Fruit fly (Drosophila melanogaster) whole organism, embryonic: ENCODE results near the gene CG8560.
A peak's percentile ranks its signal among the peaks of the same experiment; 100 is the strongest.

Experiments
- Abd-B ChIP-seq: fragments of 200-800 bp; sonication (Bioruptor generic); optimal IDR thresholded peaks from 2 replicates; lab custom pipeline; 2018; ENCODE audit warnings: missing biosample characterization, mild to moderate bottlenecking, missing genetic modification characterization, moderate library complexity
- CG12155 ChIP-seq: fragments of 200-800 bp; sonication (Bioruptor generic); optimal IDR thresholded peaks from 3 replicates; lab custom pipeline; 2016; ENCODE audit warnings: missing biosample characterization, missing genetic modification characterization
- CG1233 ChIP-seq: fragments of 200-800 bp; sonication (Bioruptor generic); optimal IDR thresholded peaks from 4 replicates; lab custom pipeline; 2018; ENCODE audit warnings: missing biosample characterization, mild to moderate bottlenecking, missing genetic modification characterization
- CG13287 ChIP-seq: fragments of 200-800 bp; sonication (Bioruptor generic); IDR thresholded peaks from 2 replicates; pipeline ENCODE4 v1.3.6; 2022; ENCODE audit warnings: missing biosample characterization, missing genetic modification characterization; ENCODE audit not compliant: partially characterized antibody
- CG13624 ChIP-seq: fragments of 200-800 bp; sonication (Bioruptor generic); optimal IDR thresholded peaks from 2 replicates; lab custom pipeline; 2016; ENCODE audit warnings: missing biosample characterization, missing genetic modification characterization
- CG13775 ChIP-seq: fragments of 200-800 bp; sonication (Bioruptor generic); optimal IDR thresholded peaks from 3 replicates; lab custom pipeline; 2017; ENCODE audit warnings: missing biosample characterization, mild to moderate bottlenecking, missing genetic modification characterization
- CG15269 ChIP-seq: fragments of 200-800 bp; sonication (Bioruptor generic); optimal IDR thresholded peaks from 2 replicates; lab custom pipeline; 2018; ENCODE audit warnings: missing biosample characterization, mild to moderate bottlenecking, missing genetic modification characterization, moderate library complexity
- CG17361 ChIP-seq: fragments of 200-800 bp; sonication (Bioruptor generic); IDR thresholded peaks from 3 replicates; pipeline ENCODE4 v1.3.6; 2022; ENCODE audit warnings: missing biosample characterization, missing genetic modification characterization
- CG18262 ChIP-seq: fragments of 200-800 bp; optimal IDR thresholded peaks from 3 replicates; lab custom pipeline; 2019; ENCODE audit warnings: missing biosample characterization, mild to moderate bottlenecking, missing genetic modification characterization, moderate library complexity
- CG2712 ChIP-seq: fragments of 200-800 bp; optimal IDR thresholded peaks from 3 replicates; lab custom pipeline; 2019; ENCODE audit warnings: missing biosample characterization, mild to moderate bottlenecking, missing genetic modification characterization, moderate library complexity
- CG31224 ChIP-seq: fragments of 200-800 bp; sonication (Bioruptor generic); IDR thresholded peaks from 2 replicates; pipeline ENCODE4 v1.3.6; 2022; ENCODE audit warnings: missing biosample characterization, missing genetic modification characterization
- CG31365 ChIP-seq: fragments of 200-800 bp; sonication (Bioruptor generic); optimal IDR thresholded peaks from 2 replicates; lab custom pipeline; 2018; ENCODE audit warnings: missing biosample characterization, mild to moderate bottlenecking, missing genetic modification characterization
- CG33557 ChIP-seq: fragments of 200-800 bp; sonication (Bioruptor generic); optimal IDR thresholded peaks from 2 replicates; lab custom pipeline; 2019; ENCODE audit warnings: missing biosample characterization, mild to moderate bottlenecking, missing genetic modification characterization, moderate library complexity
- CG4424 ChIP-seq: fragments of 200-800 bp; sonication (Bioruptor generic); optimal IDR thresholded peaks from 3 replicates; lab custom pipeline; 2016; ENCODE audit warnings: missing biosample characterization, missing genetic modification characterization
- CG6683 ChIP-seq: fragments of 200-800 bp; sonication (Bioruptor generic); optimal IDR thresholded peaks from 2 replicates; lab custom pipeline; 2017; ENCODE audit warnings: missing biosample characterization, mild to moderate bottlenecking, missing genetic modification characterization, missing genetic modification reagents
- CG9876 ChIP-seq: fragments of 200-800 bp; sonication (Bioruptor generic); optimal IDR thresholded peaks from 2 replicates; lab custom pipeline; 2016; ENCODE audit warnings: missing biosample characterization, missing genetic modification characterization
- Dek ChIP-seq: fragments of 200-800 bp; sonication (Bioruptor generic); optimal IDR thresholded peaks from 3 replicates; lab custom pipeline; 2019; ENCODE audit warnings: missing biosample characterization, mild to moderate bottlenecking, missing genetic modification characterization, moderate library complexity
- Dfd ChIP-seq, 2 experiments: fragments of >200 bp; optimal IDR thresholded peaks; 2 replicates each; lab custom pipeline; 2017; ENCODE audit warnings: missing biosample characterization in 2 of 2, missing genetic modification characterization in 2 of 2
- Doc3 ChIP-seq: fragments of 200-800 bp; sonication (Bioruptor generic); IDR thresholded peaks from 3 replicates; pipeline ENCODE4 v1.3.6; 2022; ENCODE audit warnings: missing biosample characterization, missing genetic modification characterization; ENCODE audit not compliant: partially characterized antibody
- Fer3 ChIP-seq: fragments of 200-800 bp; sonication (Bioruptor generic); optimal IDR thresholded peaks from 2 replicates; lab custom pipeline; 2018; ENCODE audit warnings: missing biosample characterization, mild to moderate bottlenecking, missing genetic modification characterization, moderate library complexity
- Gug ChIP-seq: fragments of 200-800 bp; sonication (Bioruptor generic); IDR thresholded peaks from 4 replicates; pipeline ENCODE4 v1.3.6; 2022; ENCODE audit warnings: missing biosample characterization, missing genetic modification characterization
- Ravus ChIP-seq: fragments of 200-800 bp; sonication (Bioruptor generic); IDR thresholded peaks from 2 replicates; pipeline ENCODE4 v1.3.6; 2022; ENCODE audit warnings: missing biosample characterization, missing genetic modification characterization
- Spps ChIP-seq: fragments of 200-800 bp; sonication (Bioruptor generic); optimal IDR thresholded peaks from 2 replicates; lab custom pipeline; 2018; ENCODE audit warnings: missing biosample characterization, mild to moderate bottlenecking, missing genetic modification characterization
- TFAM ChIP-seq: fragments of 200-800 bp; sonication (Bioruptor generic); optimal IDR thresholded peaks from 2 replicates; lab custom pipeline; 2017; ENCODE audit warnings: missing biosample characterization, missing genetic modification characterization, inconsistent platforms
- ac ChIP-seq: fragments of 200-800 bp; sonication (Bioruptor generic); optimal IDR thresholded peaks from 3 replicates; lab custom pipeline; 2017; ENCODE audit warnings: missing biosample characterization, mild to moderate bottlenecking, missing genetic modification characterization
- aop ChIP-seq: fragments of 200-800 bp; sonication (Bioruptor generic); IDR thresholded peaks from 2 replicates; pipeline ENCODE4 v1.3.6; 2022; ENCODE audit warnings: missing biosample characterization, missing genetic modification characterization
- bab2 ChIP-seq: fragments of 200-800 bp; sonication (Bioruptor generic); optimal IDR thresholded peaks from 2 replicates; lab custom pipeline; 2016; ENCODE audit warnings: missing biosample characterization, missing genetic modification characterization
- chm ChIP-seq: fragments of 200-800 bp; sonication (Bioruptor generic); IDR thresholded peaks from 2 replicates; pipeline ENCODE4 v1.3.6; 2022; ENCODE audit warnings: missing biosample characterization, missing genetic modification characterization
- crol ChIP-seq: fragments of 200-800 bp; sonication (Bioruptor generic); IDR thresholded peaks from 2 replicates; pipeline ENCODE4 v1.3.6; 2022; ENCODE audit warnings: missing biosample characterization, missing genetic modification characterization
- eve ChIP-seq, 2 experiments: fragments of >200 bp; optimal IDR thresholded peaks; 2 replicates each; lab custom pipeline; 2017; ENCODE audit warnings: missing biosample characterization in 2 of 2, missing genetic modification characterization in 2 of 2
- fd96Cb ChIP-seq: fragments of 200-800 bp; sonication (Bioruptor generic); optimal IDR thresholded peaks from 2 replicates; lab custom pipeline; 2018; ENCODE audit warnings: missing biosample characterization, mild to moderate bottlenecking, missing genetic modification characterization, moderate library complexity
- gt ChIP-seq: fragments of 200-800 bp; sonication (Bioruptor generic); IDR thresholded peaks from 2 replicates; pipeline ENCODE4 v1.3.6; 2022; ENCODE audit warnings: missing biosample characterization, missing genetic modification characterization
- hth ChIP-seq: fragments of >200 bp; optimal IDR thresholded peaks from 2 replicates; lab custom pipeline; 2017; ENCODE audit warnings: inconsistent platforms
- inv ChIP-seq: fragments of 200-800 bp; sonication (Bioruptor generic); IDR thresholded peaks from 2 replicates; pipeline ENCODE4 v1.3.6; 2022; ENCODE audit warnings: missing biosample characterization, missing genetic modification characterization; ENCODE audit not compliant: partially characterized antibody
- kni ChIP-seq: fragments of 200-800 bp; sonication (Bioruptor generic); optimal IDR thresholded peaks from 3 replicates; lab custom pipeline; 2017; ENCODE audit warnings: mild to moderate bottlenecking, missing biosample characterization, missing genetic modification reagents, missing genetic modification characterization
- nmo ChIP-seq: fragments of 200-800 bp; sonication (Bioruptor generic); optimal IDR thresholded peaks from 2 replicates; lab custom pipeline; 2018; ENCODE audit warnings: missing biosample characterization, mild to moderate bottlenecking, missing genetic modification characterization, moderate library complexity
- nom ChIP-seq: fragments of 200-800 bp; sonication (Bioruptor generic); optimal IDR thresholded peaks from 2 replicates; lab custom pipeline; 2017; ENCODE audit warnings: missing biosample characterization, missing genetic modification characterization, mild to moderate bottlenecking, moderate library complexity, missing genetic modification reagents
- pho ChIP-seq: fragments of 200-800 bp; sonication (Bioruptor generic); optimal IDR thresholded peaks from 2 replicates; lab custom pipeline; 2016; ENCODE audit warnings: missing biosample characterization, missing genetic modification characterization
- pros ChIP-seq: fragments of 200-800 bp; sonication (Bioruptor generic); optimal IDR thresholded peaks from 3 replicates; lab custom pipeline; 2019; ENCODE audit warnings: missing biosample characterization, mild to moderate bottlenecking, missing genetic modification characterization, moderate library complexity
- rib ChIP-seq: fragments of 200-800 bp; sonication (Bioruptor generic); IDR thresholded peaks from 2 replicates; pipeline ENCODE4 v1.3.6; 2022; ENCODE audit warnings: missing biosample characterization, missing genetic modification characterization
- ro ChIP-seq: fragments of 200-800 bp; sonication (Bioruptor generic); IDR thresholded peaks from 2 replicates; pipeline ENCODE4 v1.3.6; 2022; ENCODE audit warnings: missing biosample characterization, missing genetic modification characterization
- row ChIP-seq: fragments of 200-800 bp; sonication (Bioruptor generic); IDR thresholded peaks from 3 replicates; pipeline ENCODE4 v1.3.6; 2022; ENCODE audit warnings: missing biosample characterization, missing genetic modification characterization
- sens-2 ChIP-seq: fragments of 200-800 bp; sonication (Bioruptor generic); IDR thresholded peaks from 2 replicates; pipeline ENCODE4 v1.3.6; 2022; ENCODE audit warnings: missing biosample characterization, missing genetic modification characterization
- sna ChIP-seq: fragments of 200-800 bp; sonication (Bioruptor generic); IDR thresholded peaks from 2 replicates; pipeline ENCODE4 v1.3.6; 2022; ENCODE audit warnings: missing biosample characterization, missing genetic modification characterization; ENCODE audit not compliant: partially characterized antibody
- sr ChIP-seq: fragments of 200-800 bp; sonication (Bioruptor generic); IDR thresholded peaks from 3 replicates; pipeline ENCODE4 v1.3.6; 2022; ENCODE audit warnings: missing biosample characterization, missing genetic modification characterization
- tll ChIP-seq, 2 experiments: fragments of 200-800 bp in 1 of 2; fragments of >200 bp in 1 of 2; sonication (Bioruptor generic) in 1 of 2; optimal IDR thresholded peaks; 2 replicates each; lab custom pipeline; 2017 to 2019; ENCODE audit warnings: missing biosample characterization in 2 of 2, missing genetic modification characterization in 2 of 2, mild to moderate bottlenecking in 1 of 2, moderate library complexity in 1 of 2
- toy ChIP-seq: fragments of 200-800 bp; sonication (Bioruptor generic); IDR thresholded peaks from 2 replicates; pipeline ENCODE4 v1.3.6; 2022; ENCODE audit warnings: missing biosample characterization, missing genetic modification characterization
- unpg ChIP-seq: fragments of 200-800 bp; sonication (Bioruptor generic); optimal IDR thresholded peaks from 3 replicates; lab custom pipeline; 2018; ENCODE audit warnings: missing biosample characterization, mild to moderate bottlenecking, missing genetic modification characterization, moderate library complexity
- zen2 ChIP-seq: fragments of 200-800 bp; sonication (Bioruptor generic); IDR thresholded peaks from 3 replicates; pipeline ENCODE4 v1.3.6; 2022; ENCODE audit warnings: missing biosample characterization, missing genetic modification characterization; ENCODE audit not compliant: partially characterized antibody
- zf30C ChIP-seq: fragments of 200-800 bp; sonication (Bioruptor generic); optimal IDR thresholded peaks from 3 replicates; lab custom pipeline; 2018; ENCODE audit warnings: missing biosample characterization, mild to moderate bottlenecking, missing genetic modification characterization

CG8560 gene

dm6 chr3L:7360324-7360852, 43.6 kb downstream of the CG8560 start, which contains the start of gene Sec63 (continued):
- TF ChIP-seq zf30C = peak; percentile 3
- peak; percentile 70 for TF ChIP-seq Doc3 (GFP tag; lab: Robert Waterston, UW)
- TF ChIP-seq Spps (tag; lab: Kevin White, UChicago) = no peak
- TF ChIP-seq TFAM (GFP tag; lab: Kevin White, UChicago) = no peak
- TF ChIP-seq rib (GFP tag; lab: Robert Waterston, UW) = no peak
- peak; percentile 80 for TF ChIP-seq row
- peak; percentile 78 for TF ChIP-seq sna (GFP tag; lab: Robert Waterston, UW)
- no peak for TF ChIP-seq bab2 (GFP tag; lab: Kevin White, UChicago)
- TF ChIP-seq CG6683 (GFP tag; lab: Kevin White, UChicago) = no peak
- no peak for TF ChIP-seq pho (GFP tag; lab: Kevin White, UChicago)
- peak; percentile 36 for TF ChIP-seq Abd-B (GFP tag; lab: Kevin White, UChicago)
- no peak for TF ChIP-seq toy (GFP tag; lab: Robert Waterston, UW)
- TF ChIP-seq CG33557 (GFP tag; lab: Kevin White, UChicago) = no peak
- TF ChIP-seq CG1233 = no peak
- TF ChIP-seq CG31365 (tag; lab: Kevin White, UChicago) = no peak
- no peak for TF ChIP-seq pros
- TF ChIP-seq CG9876 = no peak
- peak; percentile 4; the same call in 1 of the 4 replicates for TF ChIP-seq Gug (GFP tag; lab: Robert Waterston, UW)
- TF ChIP-seq nom (GFP tag; lab: Kevin White, UChicago) = no peak
- TF ChIP-seq sr (GFP tag; lab: Robert Waterston, UW) = no peak
- no peak for TF ChIP-seq gt (GFP tag; lab: Robert Waterston, UW)
- TF ChIP-seq CG18262 = peak; percentile 26
- peak; percentile 31 for TF ChIP-seq CG2712 (tag; lab: Kevin White, UChicago)
- TF ChIP-seq Dek (tag; lab: Kevin White, UChicago) = no peak
- peak; percentile 75 for TF ChIP-seq inv
- TF ChIP-seq ro (GFP tag; lab: Robert Waterston, UW) = no peak
- peak; percentile 16 for TF ChIP-seq CG15269 (tag; lab: Kevin White, UChicago)
- TF ChIP-seq sens-2 (GFP tag; lab: Robert Waterston, UW) = no peak
- TF ChIP-seq CG13775 (GFP tag; lab: Kevin White, UChicago) = peak; percentile 48
- no peak for TF ChIP-seq kni (GFP tag; lab: Kevin White, UChicago)
- TF ChIP-seq ac (GFP tag; lab: Kevin White, UChicago) = no peak
- TF ChIP-seq fd96Cb (tag; lab: Kevin White, UChicago) = peak; percentile 7
- TF ChIP-seq aop (GFP tag; lab: Robert Waterston, UW) = no peak
- no peak for TF ChIP-seq CG31224
- TF ChIP-seq hth (lab: Kevin White, UChicago) = no peak
- TF ChIP-seq chm = 0 out of 2 replicates have a peak, but pooled peaks have one; percentile 34
- TF ChIP-seq nmo (GFP tag; lab: Kevin White, UChicago) = peak; percentile 46
- peak; percentile 37; the same call in 1 of the 3 replicates for TF ChIP-seq CG17361
- peak; percentile 91 for TF ChIP-seq CG12155 (GFP tag; lab: Kevin White, UChicago)
- peak; percentile 36 for TF ChIP-seq CG13624 (GFP tag; lab: Kevin White, UChicago)
- no peak for TF ChIP-seq tll (GFP tag; optimal IDR thresholded peaks at IDR 0.05; lab: Kevin White, UChicago)
- TF ChIP-seq CG13287 (GFP tag; lab: Robert Waterston, UW) = peak; percentile 89
- no peak for TF ChIP-seq eve (GFP tag; optimal IDR thresholded peaks at IDR 0.05; lab: Kevin White, UChicago)
- TF ChIP-seq Dfd (GFP tag; optimal IDR thresholded peaks at IDR 0.05; lab: Kevin White, UChicago) = no peak
- TF ChIP-seq Fer3 (tag; lab: Kevin White, UChicago) = peak; percentile 16
- TF ChIP-seq CG4424 (GFP tag; lab: Kevin White, UChicago) = peak; percentile 45
- TF ChIP-seq Ravus (GFP tag; lab: Robert Waterston, UW) = 0 out of 2 replicates have a peak, but pooled peaks have one; percentile 9
- TF ChIP-seq crol = peak; percentile 56
- TF ChIP-seq zen2 (GFP tag; lab: Robert Waterston, UW) = peak; percentile 62; the same call in 2 of the 3 replicates
- peak; percentile 53 for TF ChIP-seq unpg (GFP tag; lab: Kevin White, UChicago)
